Fruit fly (Drosophila melanogaster) whole organism, embryonic: ENCODE results near the gene Bmcp.
A peak's percentile ranks its signal among the peaks of the same experiment; 100 is the strongest.

ENCODE experiments used
- Blimp-1 ChIP-seq: fragments of 200-800 bp; sonication (Bioruptor generic); optimal IDR thresholded peaks from 3 replicates; lab custom pipeline; 2018; ENCODE audit warnings: missing biosample characterization, missing genetic modification characterization, mild to moderate bottlenecking, moderate library complexity, missing genetic modification reagents
- Bteb2 ChIP-seq: fragments of 200-800 bp; sonication (Bioruptor generic); optimal IDR thresholded peaks from 2 replicates; lab custom pipeline; 2016; ENCODE audit warnings: missing biosample characterization, missing genetic modification characterization
- CG11560 ChIP-seq: fragments of 200-800 bp; sonication (Bioruptor generic); IDR thresholded peaks from 3 replicates; pipeline ENCODE4 v1.3.6; 2022; ENCODE audit warnings: missing biosample characterization, missing genetic modification characterization
- CG12659 ChIP-seq: fragments of 200-800 bp; sonication (Bioruptor generic); optimal IDR thresholded peaks from 3 replicates; lab custom pipeline; 2017; ENCODE audit warnings: mild to moderate bottlenecking, missing biosample characterization, missing genetic modification reagents, missing genetic modification characterization
- CG12942 ChIP-seq: fragments of 200-800 bp; sonication (Bioruptor generic); optimal IDR thresholded peaks from 3 replicates; lab custom pipeline; 2016; ENCODE audit warnings: missing biosample characterization, missing genetic modification characterization
- CG14860 ChIP-seq: fragments of 200-800 bp; sonication (Bioruptor generic); IDR thresholded peaks from 3 replicates; pipeline ENCODE4 v1.3.6; 2022; ENCODE audit warnings: missing biosample characterization, missing genetic modification characterization; ENCODE audit not compliant: partially characterized antibody
- CG17385 ChIP-seq: fragments of 200-800 bp; sonication (Bioruptor generic); optimal IDR thresholded peaks from 3 replicates; lab custom pipeline; 2018; ENCODE audit warnings: missing biosample characterization, mild to moderate bottlenecking, missing genetic modification characterization
- CG17912 ChIP-seq: fragments of 200-800 bp; sonication (Bioruptor generic); optimal IDR thresholded peaks from 2 replicates; lab custom pipeline; 2018; ENCODE audit warnings: missing biosample characterization, mild to moderate bottlenecking, missing genetic modification characterization
- CG1792 ChIP-seq: fragments of 200-800 bp; sonication (Bioruptor generic); optimal IDR thresholded peaks from 2 replicates; lab custom pipeline; 2016; ENCODE audit warnings: missing biosample characterization, missing genetic modification characterization
- CG31388 ChIP-seq: fragments of 200-800 bp; sonication (Bioruptor generic); optimal IDR thresholded peaks from 2 replicates; lab custom pipeline; 2016; ENCODE audit warnings: missing biosample characterization, missing genetic modification characterization
- CG32772 ChIP-seq: fragments of 200-800 bp; sonication (Bioruptor generic); IDR thresholded peaks from 2 replicates; pipeline ENCODE4 v1.3.6; 2022; ENCODE audit warnings: missing biosample characterization, missing genetic modification characterization
- CG3281 ChIP-seq: fragments of 200-800 bp; sonication (Bioruptor generic); optimal IDR thresholded peaks from 3 replicates; lab custom pipeline; 2017; ENCODE audit warnings: missing biosample characterization, mild to moderate bottlenecking, missing genetic modification characterization
- CG4404 ChIP-seq: fragments of 200-800 bp; sonication (Bioruptor generic); IDR thresholded peaks from 2 replicates; pipeline ENCODE4 v1.3.6; 2022; ENCODE audit warnings: missing biosample characterization, missing genetic modification characterization
- CG4707 ChIP-seq: fragments of 200-800 bp; sonication (Bioruptor generic); optimal IDR thresholded peaks from 2 replicates; lab custom pipeline; 2018; ENCODE audit warnings: missing biosample characterization, mild to moderate bottlenecking, missing genetic modification characterization, moderate library complexity
- CG5245 ChIP-seq: fragments of 200-800 bp; sonication (Bioruptor generic); optimal IDR thresholded peaks from 3 replicates; lab custom pipeline; 2016; ENCODE audit warnings: missing biosample characterization, missing genetic modification characterization
- CG7928 ChIP-seq: fragments of 200-800 bp; sonication (Bioruptor generic); optimal IDR thresholded peaks from 2 replicates; lab custom pipeline; 2017; ENCODE audit warnings: missing biosample characterization, mild to moderate bottlenecking, missing genetic modification characterization
- CG7987 ChIP-seq: fragments of 200-800 bp; sonication (Bioruptor generic); optimal IDR thresholded peaks from 2 replicates; lab custom pipeline; 2018; ENCODE audit warnings: missing biosample characterization, mild to moderate bottlenecking, missing genetic modification characterization, moderate library complexity
- Dip3 ChIP-seq: fragments of 200-800 bp; sonication (Bioruptor generic); optimal IDR thresholded peaks from 3 replicates; lab custom pipeline; 2016; ENCODE audit warnings: missing biosample characterization, missing genetic modification characterization
- Doc3 ChIP-seq: fragments of 200-800 bp; sonication (Bioruptor generic); IDR thresholded peaks from 3 replicates; pipeline ENCODE4 v1.3.6; 2022; ENCODE audit warnings: missing biosample characterization, missing genetic modification characterization; ENCODE audit not compliant: partially characterized antibody
- HHEX ChIP-seq: fragments of 200-800 bp; sonication (Bioruptor generic); optimal IDR thresholded peaks from 3 replicates; lab custom pipeline; 2017; ENCODE audit warnings: missing biosample characterization, mild to moderate bottlenecking, missing genetic modification characterization, missing genetic modification reagents
- Hmx ChIP-seq: fragments of 200-800 bp; sonication (Bioruptor generic); optimal IDR thresholded peaks from 2 replicates; lab custom pipeline; 2016; ENCODE audit warnings: missing biosample characterization, missing genetic modification characterization
- Max ChIP-seq: fragments of 200-800 bp; sonication (Bioruptor generic); optimal IDR thresholded peaks from 2 replicates; lab custom pipeline; 2016; ENCODE audit warnings: missing biosample characterization, mild to moderate bottlenecking, missing genetic modification characterization
- NC2β ChIP-seq: fragments of 200-800 bp; sonication (Bioruptor generic); optimal IDR thresholded peaks from 2 replicates; lab custom pipeline; 2016; ENCODE audit warnings: missing biosample characterization, missing genetic modification characterization
- Nf-YB ChIP-seq: fragments of 200-800 bp; sonication (Bioruptor generic); optimal IDR thresholded peaks from 3 replicates; lab custom pipeline; 2019; ENCODE audit warnings: missing biosample characterization, mild to moderate bottlenecking, missing genetic modification characterization, moderate library complexity
- Rx ChIP-seq: fragments of 200-800 bp; sonication (Bioruptor generic); IDR thresholded peaks from 2 replicates; pipeline ENCODE4 v1.3.6; 2022; ENCODE audit warnings: missing biosample characterization, missing genetic modification characterization
- ap ChIP-seq: fragments of 200-800 bp; sonication (Bioruptor generic); IDR thresholded peaks from 2 replicates; pipeline ENCODE4 v1.3.6; 2022; ENCODE audit warnings: missing biosample characterization, missing genetic modification characterization
- bab2 ChIP-seq: fragments of 200-800 bp; sonication (Bioruptor generic); optimal IDR thresholded peaks from 2 replicates; lab custom pipeline; 2016; ENCODE audit warnings: missing biosample characterization, missing genetic modification characterization
- bbx ChIP-seq: fragments of 200-800 bp; sonication (Bioruptor generic); IDR thresholded peaks from 2 replicates; pipeline ENCODE4 v1.3.6; 2022; ENCODE audit warnings: missing biosample characterization, missing genetic modification characterization; ENCODE audit not compliant: partially characterized antibody
- bcd ChIP-seq: fragments of 200-800 bp; sonication (Bioruptor generic); optimal IDR thresholded peaks from 2 replicates; lab custom pipeline; 2017; ENCODE audit warnings: missing biosample characterization, mild to moderate bottlenecking, missing genetic modification characterization
- bigmax ChIP-seq: fragments of 200-800 bp; sonication (Bioruptor generic); optimal IDR thresholded peaks from 2 replicates; lab custom pipeline; 2018; ENCODE audit warnings: missing biosample characterization, mild to moderate bottlenecking, missing genetic modification characterization
- bowl ChIP-seq: fragments of 200-800 bp; sonication (Bioruptor generic); IDR thresholded peaks from 2 replicates; pipeline ENCODE4 v1.3.6; 2022; ENCODE audit warnings: missing biosample characterization, missing genetic modification characterization
- br ChIP-seq: fragments of >200 bp; optimal IDR thresholded peaks from 2 replicates; lab custom pipeline; 2017
- croc ChIP-seq: fragments of 200-800 bp; sonication (Bioruptor generic); conservative IDR thresholded peaks from 3 replicates; pipeline ENCODE4 v1.3.6; 2022; ENCODE audit warnings: missing biosample characterization, missing genetic modification characterization
- crol ChIP-seq: fragments of 200-800 bp; sonication (Bioruptor generic); IDR thresholded peaks from 2 replicates; pipeline ENCODE4 v1.3.6; 2022; ENCODE audit warnings: missing biosample characterization, missing genetic modification characterization
- danr ChIP-seq: fragments of 200-800 bp; sonication (Bioruptor generic); IDR thresholded peaks from 2 replicates; pipeline ENCODE4 v1.3.6; 2022; ENCODE audit warnings: missing biosample characterization, missing genetic modification characterization
- dati ChIP-seq: fragments of 200-800 bp; sonication (Bioruptor generic); IDR thresholded peaks from 2 replicates; pipeline ENCODE4 v1.3.6; 2022; ENCODE audit warnings: missing biosample characterization, missing genetic modification characterization
- disco-r ChIP-seq: fragments of 200-800 bp; sonication (Bioruptor generic); optimal IDR thresholded peaks from 2 replicates; lab custom pipeline; 2016; ENCODE audit warnings: missing biosample characterization, missing genetic modification characterization
- en ChIP-seq: fragments of 200-800 bp; sonication (Bioruptor generic); optimal IDR thresholded peaks from 2 replicates; lab custom pipeline; 2016; ENCODE audit warnings: missing biosample characterization, missing genetic modification characterization
- ham ChIP-seq: fragments of 200-800 bp; sonication (Bioruptor generic); IDR thresholded peaks from 2 replicates; pipeline ENCODE4 v1.3.6; 2022; ENCODE audit warnings: missing biosample characterization, missing genetic modification characterization
- lola ChIP-seq, 3 experiments: fragments of >200 bp in 2 of 3; fragments of 200-800 bp in 1 of 3; sonication (Bioruptor generic) in 1 of 3; optimal IDR thresholded peaks; 2 replicates each; lab custom pipeline; 2017 to 2019; ENCODE audit warnings: missing biosample characterization in 3 of 3, missing genetic modification characterization in 3 of 3, mild to moderate bottlenecking in 1 of 3, moderate library complexity in 1 of 3
- nerfin-2 ChIP-seq: fragments of 200-800 bp; sonication (Bioruptor generic); IDR thresholded peaks from 2 replicates; pipeline ENCODE4 v1.3.6; 2022; ENCODE audit warnings: missing biosample characterization, missing genetic modification characterization; ENCODE audit not compliant: partially characterized antibody
- pan ChIP-seq, 4 experiments: fragments of >200 bp in 3 of 4; fragments of 200-800 bp in 1 of 4; sonication (Bioruptor generic) in 1 of 4; optimal IDR thresholded peaks in 3 of 4; IDR thresholded peaks in 1 of 4; 2 replicates each; pipeline versions ENCODE4 v1.3.6 to Lab custom; 2017 to 2022; ENCODE audit warnings: missing biosample characterization in 2 of 4, missing genetic modification characterization in 2 of 4, mixed read lengths in 1 of 4
- pzg ChIP-seq: fragments of 200-800 bp; sonication (Bioruptor generic); optimal IDR thresholded peaks from 3 replicates; lab custom pipeline; 2018; ENCODE audit warnings: missing biosample characterization, mild to moderate bottlenecking, missing genetic modification characterization, moderate library complexity
- ro ChIP-seq: fragments of 200-800 bp; sonication (Bioruptor generic); IDR thresholded peaks from 2 replicates; pipeline ENCODE4 v1.3.6; 2022; ENCODE audit warnings: missing biosample characterization, missing genetic modification characterization
- sisA ChIP-seq: fragments of 200-800 bp; sonication (Bioruptor generic); IDR thresholded peaks from 2 replicates; pipeline ENCODE4 v1.3.6; 2022; ENCODE audit warnings: missing biosample characterization, missing genetic modification characterization
- tll ChIP-seq, 2 experiments: fragments of 200-800 bp in 1 of 2; fragments of >200 bp in 1 of 2; sonication (Bioruptor generic) in 1 of 2; optimal IDR thresholded peaks; 2 replicates each; lab custom pipeline; 2017 to 2019; ENCODE audit warnings: missing biosample characterization in 2 of 2, missing genetic modification characterization in 2 of 2, mild to moderate bottlenecking in 1 of 2, moderate library complexity in 1 of 2
- ttk ChIP-seq: fragments of 200-800 bp; sonication (Bioruptor generic); IDR thresholded peaks from 2 replicates; pipeline ENCODE4 v2.1.2; 2022; ENCODE audit warnings: missing biosample characterization, missing genetic modification characterization
- usp ChIP-seq: fragments of >200 bp; optimal IDR thresholded peaks from 2 replicates; lab custom pipeline; 2017; ENCODE audit warnings: missing biosample characterization, missing genetic modification characterization
- zen2 ChIP-seq: fragments of 200-800 bp; sonication (Bioruptor generic); IDR thresholded peaks from 3 replicates; pipeline ENCODE4 v1.3.6; 2022; ENCODE audit warnings: missing biosample characterization, missing genetic modification characterization; ENCODE audit not compliant: partially characterized antibody
- zfh1 ChIP-seq: fragments of 200-800 bp; sonication (Bioruptor generic); IDR thresholded peaks from 3 replicates; pipeline ENCODE4 v1.3.6; 2022; ENCODE audit warnings: missing biosample characterization, missing genetic modification characterization

The Bmcp gene

dm6 chr3L:11680298-11680697 is 40.4 kb upstream of the Bmcp start, which contains the start of gene CG32085 (continued):
- TF ChIP-seq CG14860 (GFP tag; lab: Robert Waterston, UW) (no peak), NC2β (GFP tag; lab: Kevin White, UChicago) (peak; percentile 21), Rx (GFP tag; lab: Robert Waterston, UW) (peak; percentile 53), CG4404 (peak; percentile 42; the same call in 1 of the 2 replicates), disco-r (GFP tag; lab: Kevin White, UChicago) (no peak), CG3281 (peak; percentile 66), crol (GFP tag; lab: Robert Waterston, UW) (peak; percentile 42; the same call in 1 of the 2 replicates), CG17385 (GFP tag; lab: Kevin White, UChicago) (peak; percentile 27), bbx (GFP tag; lab: Robert Waterston, UW) (no peak), ap (GFP tag; lab: Robert Waterston, UW) (no peak), zfh1 (GFP tag; lab: Robert Waterston, UW) (peak; percentile 67; the same call in 2 of the 3 replicates), nerfin-2 (no peak), bigmax (GFP tag; lab: Kevin White, UChicago) (no peak), usp (no peak), bowl (GFP tag; lab: Robert Waterston, UW) (no peak), CG12942 (GFP tag; lab: Kevin White, UChicago) (peak; percentile 15), Blimp-1 (GFP tag; lab: Kevin White, UChicago) (no peak), bcd (GFP tag; lab: Kevin White, UChicago) (peak; percentile 61), CG7928 (GFP tag; lab: Kevin White, UChicago) (peak; percentile 16), pan (optimal IDR thresholded peaks at IDR 0.05; lab: Kevin White, UChicago) (no peak), pan (GFP tag; optimal IDR thresholded peaks at IDR 0.05 in 1 of 2, IDR thresholded peaks at IDR 0.05 in 1 of 2) (peak in 1 of 2 experiments; percentile 54), pzg (GFP tag; lab: Kevin White, UChicago) (peak; percentile 26), Nf-YB (GFP tag; lab: Kevin White, UChicago) (no peak), Doc3 (GFP tag; lab: Robert Waterston, UW) (no peak), CG12659 (GFP tag; lab: Kevin White, UChicago) (peak; percentile 38), ham (no peak), HHEX (peak; percentile 53), dati (no peak), en (GFP tag; lab: Kevin White, UChicago) (peak; percentile 9), CG1792 (GFP tag; lab: Kevin White, UChicago) (peak; percentile 59), CG31388 (no peak), CG17912 (no peak), Hmx (GFP tag; lab: Kevin White, UChicago) (no peak), ro (GFP tag; lab: Robert Waterston, UW) (no peak), CG5245 (peak; percentile 69), bab2 (GFP tag; lab: Kevin White, UChicago) (peak; percentile 33), Dip3 (GFP tag; lab: Kevin White, UChicago) (peak; percentile 41), danr (GFP tag; lab: Robert Waterston, UW) (no peak), Bteb2 (GFP tag; lab: Kevin White, UChicago) (peak; percentile 20), croc (GFP tag; lab: Robert Waterston, UW) (peak; percentile 22; the same call in 1 of the 3 replicates), CG7987 (peak; percentile 50), lola (GFP tag; optimal IDR thresholded peaks at IDR 0.05; lab: Kevin White, UChicago) (no peak), Max (GFP tag; lab: Kevin White, UChicago) (no peak), tll (GFP tag; optimal IDR thresholded peaks at IDR 0.05; lab: Kevin White, UChicago) (no peak), br (no peak), ttk (GFP tag; lab: Robert Waterston, UW) (no peak), sisA (GFP tag; lab: Robert Waterston, UW) (peak; percentile 48), zen2 (GFP tag; lab: Robert Waterston, UW) (no peak), CG4707 (GFP tag; lab: Kevin White, UChicago) (no peak), CG32772 (GFP tag; lab: Robert Waterston, UW) (no peak), CG11560 (tag; lab: Robert Waterston, UW) (no peak)
